Fruit fly (Drosophila melanogaster) whole organism, prepupa: ENCODE measurements around the gene Taf9.
A peak's percentile ranks its signal among the peaks of the same experiment; 100 is the strongest.

Experiments used
- Blimp-1 ChIP-seq: fragments of 200-800 bp; sonication (Bioruptor generic); optimal IDR thresholded peaks from 3 replicates; lab custom pipeline; 2017; ENCODE audit warnings: missing biosample characterization, missing genetic modification characterization, mild to moderate bottlenecking, moderate library complexity, missing genetic modification reagents
- CG15336 ChIP-seq: fragments of 200-800 bp; sonication (Bioruptor generic); IDR thresholded peaks from 2 replicates; pipeline ENCODE4 v1.3.6; 2022; ENCODE audit warnings: missing biosample characterization, missing genetic modification characterization
- CG1621 ChIP-seq: fragments of 200-800 bp; sonication (Bioruptor generic); optimal IDR thresholded peaks from 3 replicates; lab custom pipeline; 2018; ENCODE audit warnings: missing biosample characterization, mild to moderate bottlenecking, missing genetic modification characterization
- Eip93F ChIP-seq: fragments of 200-800 bp; sonication (Bioruptor generic); optimal IDR thresholded peaks from 2 replicates; lab custom pipeline; 2016; ENCODE audit warnings: missing biosample characterization, mild to moderate bottlenecking, missing genetic modification characterization
- Ets96B ChIP-seq: fragments of 200-800 bp; optimal IDR thresholded peaks from 2 replicates; lab custom pipeline; 2019; ENCODE audit warnings: missing biosample characterization, mild to moderate bottlenecking, missing genetic modification characterization, moderate library complexity
- Sox15 ChIP-seq: fragments of 200-800 bp; sonication (Bioruptor generic); optimal IDR thresholded peaks from 3 replicates; lab custom pipeline; 2016; ENCODE audit warnings: missing biosample characterization, missing genetic modification characterization
- eg ChIP-seq: fragments of 200-800 bp; sonication (Bioruptor generic); IDR thresholded peaks from 3 replicates; pipeline ENCODE4 v1.3.6; 2022; ENCODE audit warnings: missing biosample characterization, missing genetic modification characterization
- fd85E ChIP-seq: fragments of 200-800 bp; sonication (Bioruptor generic); optimal IDR thresholded peaks from 3 replicates; lab custom pipeline; 2016; ENCODE audit warnings: missing biosample characterization, missing genetic modification characterization
- lz ChIP-seq: fragments of 200-800 bp; sonication (Bioruptor generic); optimal IDR thresholded peaks from 3 replicates; lab custom pipeline; 2016; ENCODE audit warnings: missing biosample characterization, missing genetic modification characterization

DNA sequence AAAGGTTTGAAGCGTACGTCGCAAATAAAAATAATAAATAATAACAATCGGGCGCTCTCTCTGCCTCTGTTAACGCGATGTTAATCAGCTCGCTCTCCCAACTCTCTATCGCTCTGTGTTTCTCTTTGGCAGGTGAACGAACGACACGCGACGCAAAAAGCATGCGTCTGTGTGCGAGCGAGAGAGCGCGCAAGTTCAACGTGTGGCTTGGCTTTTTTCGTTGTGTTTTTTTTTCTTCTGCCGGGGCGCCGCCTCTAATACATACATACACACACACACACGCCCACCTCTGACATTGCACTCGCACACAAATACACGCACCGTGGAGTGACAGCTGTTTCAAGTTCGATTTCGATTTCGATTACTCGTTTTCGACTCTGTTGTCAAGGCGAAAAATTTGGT is 36.7 kb downstream of the Taf9 start:
- TF ChIP-seq eg (GFP tag; lab: Robert Waterston, UW) (peak; percentile 77; the same call in 2 of the 3 replicates), Eip93F (GFP tag; lab: Kevin White, UChicago) (peak; percentile 29), Sox15 (GFP tag; lab: Kevin White, UChicago) (no peak), Blimp-1 (GFP tag; lab: Kevin White, UChicago) (no peak), CG1621 (tag; lab: Kevin White, UChicago) (peak; percentile 10), fd85E (GFP tag; lab: Kevin White, UChicago) (peak; percentile 46), CG15336 (GFP tag; lab: Robert Waterston, UW) (peak; percentile 55; the same call in 1 of the 2 replicates), Ets96B (tag; lab: Kevin White, UChicago) (no peak), lz (GFP tag; lab: Kevin White, UChicago) (no peak)
